Worm (Caenorhabditis elegans): Measurements from ENCODE around the gene clec-76.

The clec-76 gene

ce11 chrIV:3993292-3993691, 28.2 kb downstream of the clec-76 start, which contains the start of gene F47C12.6:
Gene F47C12.6 (minus strand): TSS chrIV:3993392.
- TF ChIP-seq unc-62 (GFP tag; optimal IDR thresholded peaks at IDR 0.05), result no peak
- no peak for TF ChIP-seq K11D2.4 (GFP tag; IDR thresholded peaks at IDR 0.05)
- TF ChIP-seq F23B12.7 (tag; optimal IDR thresholded peaks at IDR 0.05; ENCODE audit: insufficient read depth), result no peak
- no peak for TF ChIP-seq F22D6.2 (tag; optimal IDR thresholded peaks at IDR 0.05)
- TF ChIP-seq T26A5.8 (tag; optimal IDR thresholded peaks at IDR 0.05), result no peak
- TF ChIP-seq B0336.3 (GFP tag; IDR thresholded peaks at IDR 0.05), result no peak
- TF ChIP-seq F33H1.4 (GFP tag; IDR thresholded peaks at IDR 0.05), result no peak
- no peak for TF ChIP-seq snpc-1.1 (tag; optimal IDR thresholded peaks at IDR 0.05; ENCODE audit: insufficient read depth)
- no peak for TF ChIP-seq egl-18 (GFP tag; IDR thresholded peaks at IDR 0.05)
- TF ChIP-seq lag-1 (GFP tag; IDR thresholded peaks at IDR 0.05), result no peak
- TF ChIP-seq Y79H2A.3 (GFP tag; conservative IDR thresholded peaks at IDR 0.05), result no peak
- TF ChIP-seq tbp1 (GFP tag; optimal IDR thresholded peaks at IDR 0.05), result no peak
- TF ChIP-seq attf-5 (GFP tag; optimal IDR thresholded peaks at IDR 0.05), result no peak
- no peak for TF ChIP-seq zfh-2 (GFP tag; conservative IDR thresholded peaks at IDR 0.05)
- TF ChIP-seq mes-4 (tag; optimal IDR thresholded peaks at IDR 0.05), result no peak

- 0 out of 2 replicates have a peak, but pooled peaks have one; percentile 16 for TF ChIP-seq lag-1 (GFP tag; IDR thresholded peaks at IDR 0.05)
- no peak for TF ChIP-seq ceh-27 (GFP tag; optimal IDR thresholded peaks at IDR 0.05)
Observed at ce11 chrIV:3994318-3994717, 29.3 kb downstream of the clec-76 start, which contains the start of gene F47C12.13. Gene F47C12.13 (minus strand): TSS chrIV:3994418.

- no peak for TF ChIP-seq madf-8 (GFP tag; conservative IDR thresholded peaks at IDR 0.05)
- no peak for TF ChIP-seq ama-1 (optimal IDR thresholded peaks at IDR 0.05)
- no peak for TF ChIP-seq ama-1 (GFP tag; optimal IDR thresholded peaks at IDR 0.05)
- TF ChIP-seq Y53F4B.3 (GFP tag; IDR thresholded peaks at IDR 0.05), result no peak
- no peak for TF ChIP-seq unc-62 (GFP tag; optimal IDR thresholded peaks at IDR 0.05)
Observed at ce11 chrIV:3995384-3995783, 30.3 kb downstream of the clec-76 start, which contains the start of gene F47C12.7. Gene F47C12.7 (minus strand): TSS chrIV:3995484.

- TF ChIP-seq hmg-1.2 (GFP tag; IDR thresholded peaks at IDR 0.05) (no peak), lin-40 (tag; optimal IDR thresholded peaks at IDR 0.05) (no peak), rpc-1 (optimal IDR thresholded peaks at IDR 0.05) (no peak), rpc-1 (tag; optimal IDR thresholded peaks at IDR 0.05) (no peak)
Observed at ce11 chrIV:3998517-3998916, 33.5 kb downstream of the clec-76 start, which contains the start of gene F47C12.8. Gene F47C12.8 (minus strand): TSS chrIV:3998617.

- TF ChIP-seq lin-26 (GFP tag; IDR thresholded peaks at IDR 0.05) (no peak), B0035.1 (tag; optimal IDR thresholded peaks at IDR 0.05) (no peak), nfyb-1 (GFP tag; IDR thresholded peaks at IDR 0.05) (0 out of 2 replicates have a peak, but pooled peaks have one; percentile 39), zfh-2 (GFP tag; conservative IDR thresholded peaks at IDR 0.05) (peak; percentile 49; the same call in 1 of the 2 replicates), C06A6.2 (GFP tag; conservative IDR thresholded peaks at IDR 0.05) (no peak)
Observed at ce11 chrIV:3999662-4000061, 34.6 kb downstream of the clec-76 start.

- TF ChIP-seq Y95B8A.8 (GFP tag; IDR thresholded peaks at IDR 0.05) (no peak), lin-40 (tag; optimal IDR thresholded peaks at IDR 0.05) (no peak), zfh-2 (GFP tag; conservative IDR thresholded peaks at IDR 0.05) (peak; percentile 71), Y53F4B.3 (GFP tag; IDR thresholded peaks at IDR 0.05) (no peak), ets-4 (GFP tag; optimal IDR thresholded peaks at IDR 0.05) (no peak), ztf-6 (GFP tag; IDR thresholded peaks at IDR 0.05) (no peak), sea-2 (GFP tag; IDR thresholded peaks at IDR 0.05) (no peak), mcd-1 (GFP tag; IDR thresholded peaks at IDR 0.05) (0 out of 2 replicates have a peak, but pooled peaks have one; percentile 20)
Observed at ce11 chrIV:4004221-4004620, 39.2 kb downstream of the clec-76 start.

All from whole organism, young adult.